Fruit fly (Drosophila melanogaster) whole organism, embryonic: ENCODE data around the gene Ror.
A peak's percentile ranks its signal among the peaks of the same experiment; 100 is the strongest.

Experiments used
- Asciz ChIP-seq: fragments of 200-800 bp; sonication (Bioruptor generic); optimal IDR thresholded peaks from 2 replicates; lab custom pipeline; 2017; ENCODE audit warnings: missing biosample characterization, mild to moderate bottlenecking, missing genetic modification characterization, missing genetic modification reagents
- BEAF-32 ChIP-seq: fragments of 200-800 bp; sonication (Bioruptor generic); optimal IDR thresholded peaks from 3 replicates; lab custom pipeline; 2017; ENCODE audit warnings: missing biosample characterization, missing genetic modification characterization, mild to moderate bottlenecking, moderate library complexity, missing genetic modification reagents
- Bdp1 ChIP-seq: fragments of 200-800 bp; sonication (Bioruptor generic); optimal IDR thresholded peaks from 3 replicates; lab custom pipeline; 2016; ENCODE audit warnings: missing biosample characterization, missing genetic modification characterization
- Blimp-1 ChIP-seq: fragments of 200-800 bp; sonication (Bioruptor generic); optimal IDR thresholded peaks from 3 replicates; lab custom pipeline; 2018; ENCODE audit warnings: missing biosample characterization, missing genetic modification characterization, mild to moderate bottlenecking, moderate library complexity, missing genetic modification reagents
- CG11504 ChIP-seq: fragments of 200-800 bp; sonication (Bioruptor generic); optimal IDR thresholded peaks from 3 replicates; lab custom pipeline; 2019; ENCODE audit warnings: missing biosample characterization, mild to moderate bottlenecking, missing genetic modification characterization, moderate library complexity
- CG12299 ChIP-seq: fragments of 200-800 bp; sonication (Bioruptor generic); optimal IDR thresholded peaks from 2 replicates; lab custom pipeline; 2018; ENCODE audit warnings: missing biosample characterization, mild to moderate bottlenecking, missing genetic modification characterization
- CG1233 ChIP-seq: fragments of 200-800 bp; sonication (Bioruptor generic); optimal IDR thresholded peaks from 4 replicates; lab custom pipeline; 2018; ENCODE audit warnings: missing biosample characterization, mild to moderate bottlenecking, missing genetic modification characterization
- CG13287 ChIP-seq: fragments of 200-800 bp; sonication (Bioruptor generic); IDR thresholded peaks from 2 replicates; pipeline ENCODE4 v1.3.6; 2022; ENCODE audit warnings: missing biosample characterization, missing genetic modification characterization; ENCODE audit not compliant: partially characterized antibody
- CG13424 ChIP-seq: fragments of 200-800 bp; sonication (Bioruptor generic); optimal IDR thresholded peaks from 2 replicates; lab custom pipeline; 2019; ENCODE audit warnings: missing biosample characterization, mild to moderate bottlenecking, missing genetic modification characterization, moderate library complexity
- CG1529 ChIP-seq: fragments of 200-800 bp; sonication (Bioruptor generic); optimal IDR thresholded peaks from 3 replicates; lab custom pipeline; 2018; ENCODE audit warnings: missing biosample characterization, missing genetic modification characterization
- CG17361 ChIP-seq: fragments of 200-800 bp; sonication (Bioruptor generic); IDR thresholded peaks from 3 replicates; pipeline ENCODE4 v1.3.6; 2022; ENCODE audit warnings: missing biosample characterization, missing genetic modification characterization
- CG17912 ChIP-seq: fragments of 200-800 bp; sonication (Bioruptor generic); optimal IDR thresholded peaks from 2 replicates; lab custom pipeline; 2018; ENCODE audit warnings: missing biosample characterization, mild to moderate bottlenecking, missing genetic modification characterization
- CG32772 ChIP-seq: fragments of 200-800 bp; sonication (Bioruptor generic); IDR thresholded peaks from 2 replicates; pipeline ENCODE4 v1.3.6; 2022; ENCODE audit warnings: missing biosample characterization, missing genetic modification characterization
- CG4617 ChIP-seq: fragments of 200-800 bp; sonication (Bioruptor generic); optimal IDR thresholded peaks from 3 replicates; lab custom pipeline; 2016; ENCODE audit warnings: missing biosample characterization, missing genetic modification characterization, borderline replicate concordance
- CG5953 ChIP-seq: fragments of 200-800 bp; sonication (Bioruptor generic); IDR thresholded peaks from 2 replicates; pipeline ENCODE4 v1.3.6; 2022; ENCODE audit warnings: missing biosample characterization, missing genetic modification characterization
- CG6689 ChIP-seq: fragments of 200-800 bp; sonication (Bioruptor generic); IDR thresholded peaks from 2 replicates; pipeline ENCODE4 v1.3.6; 2022; ENCODE audit warnings: missing biosample characterization, missing genetic modification characterization
- CG7987 ChIP-seq: fragments of 200-800 bp; sonication (Bioruptor generic); optimal IDR thresholded peaks from 2 replicates; lab custom pipeline; 2018; ENCODE audit warnings: missing biosample characterization, mild to moderate bottlenecking, missing genetic modification characterization, moderate library complexity
- CG8944 ChIP-seq: fragments of 200-800 bp; sonication (Bioruptor generic); optimal IDR thresholded peaks from 3 replicates; lab custom pipeline; 2016; ENCODE audit warnings: missing biosample characterization, missing genetic modification characterization
- CG9437 ChIP-seq: fragments of 200-800 bp; sonication (Bioruptor generic); optimal IDR thresholded peaks from 2 replicates; lab custom pipeline; 2018; ENCODE audit warnings: missing biosample characterization, mild to moderate bottlenecking, missing genetic modification characterization
- CG9609 ChIP-seq: fragments of 200-800 bp; sonication (Bioruptor generic); optimal IDR thresholded peaks from 3 replicates; lab custom pipeline; 2016; ENCODE audit warnings: missing biosample characterization, missing genetic modification characterization
- D ChIP-seq, 2 experiments: fragments of 200-800 bp in 1 of 2; fragments of >200 bp in 1 of 2; sonication (Bioruptor generic) in 1 of 2; optimal IDR thresholded peaks; 2 replicates in 1 of 2; 3 replicates in 1 of 2; lab custom pipeline; 2017; ENCODE audit warnings: mild to moderate bottlenecking in 1 of 2, missing biosample characterization in 1 of 2, missing genetic modification characterization in 1 of 2, missing genetic modification reagents in 1 of 2
- Dll ChIP-seq: fragments of 200-800 bp; sonication (Bioruptor generic); IDR thresholded peaks from 4 replicates; pipeline ENCODE4 v1.3.6; 2022; ENCODE audit warnings: missing biosample characterization, missing genetic modification characterization; ENCODE audit not compliant: partially characterized antibody
- Dp ChIP-seq: fragments of 200-800 bp; sonication (Bioruptor generic); optimal IDR thresholded peaks from 2 replicates; lab custom pipeline; 2018; ENCODE audit warnings: missing biosample characterization, mild to moderate bottlenecking, missing genetic modification characterization, moderate library complexity
- Ets65A ChIP-seq: fragments of 200-800 bp; sonication (Bioruptor generic); peaks from one replicate; lab custom pipeline; 2016; ENCODE audit warnings: missing biosample characterization, missing genetic modification characterization
- Lhr ChIP-seq: fragments of 200-800 bp; sonication (Bioruptor generic); optimal IDR thresholded peaks from 3 replicates; lab custom pipeline; 2017; ENCODE audit warnings: mild to moderate bottlenecking, missing biosample characterization, missing genetic modification reagents, missing genetic modification characterization
- Lpt ChIP-seq: fragments of >200 bp; optimal IDR thresholded peaks from 2 replicates; lab custom pipeline; 2018; ENCODE audit warnings: missing biosample characterization, missing genetic modification characterization
- Mad ChIP-seq: fragments of 200-800 bp; sonication (Bioruptor generic); optimal IDR thresholded peaks from 2 replicates; lab custom pipeline; 2016; ENCODE audit warnings: missing biosample characterization, missing genetic modification characterization
- Med ChIP-seq: fragments of 200-800 bp; sonication (Bioruptor generic); peaks from one replicate; lab custom pipeline; 2016; ENCODE audit warnings: missing biosample characterization, missing genetic modification characterization, mild to moderate bottlenecking, inconsistent platforms, moderate library complexity
- Opbp ChIP-seq: fragments of 200-800 bp; sonication (Bioruptor generic); IDR thresholded peaks from 3 replicates; pipeline ENCODE4 v1.3.6; 2022; ENCODE audit warnings: missing biosample characterization, missing genetic modification characterization; ENCODE audit not compliant: partially characterized antibody
- Optix ChIP-seq: fragments of 200-800 bp; sonication (Bioruptor generic); IDR thresholded peaks from 3 replicates; pipeline ENCODE4 v1.3.6; 2022; ENCODE audit warnings: missing biosample characterization, missing genetic modification characterization
- Six4 ChIP-seq: fragments of 200-800 bp; sonication (Bioruptor generic); optimal IDR thresholded peaks from 2 replicates; lab custom pipeline; 2016; ENCODE audit warnings: missing biosample characterization, missing genetic modification characterization
- Sry-δ ChIP-seq: fragments of 200-800 bp; sonication (Bioruptor generic); optimal IDR thresholded peaks from 2 replicates; lab custom pipeline; 2016; ENCODE audit warnings: missing biosample characterization, missing genetic modification characterization
- ash1 ChIP-seq: fragments of 200-800 bp; sonication (Bioruptor generic); optimal IDR thresholded peaks from 2 replicates; lab custom pipeline; 2018; ENCODE audit warnings: missing biosample characterization, mild to moderate bottlenecking, missing genetic modification characterization
- bsh ChIP-seq, 2 experiments: fragments of 200-800 bp; sonication (Bioruptor generic); optimal IDR thresholded peaks; 2 replicates each; lab custom pipeline; 2017 to 2018; ENCODE audit warnings: mild to moderate bottlenecking in 2 of 2, missing biosample characterization in 2 of 2, missing genetic modification characterization in 2 of 2, moderate library complexity in 1 of 2
- chif ChIP-seq, 2 experiments: fragments of 200-800 bp; sonication (Bioruptor generic); optimal IDR thresholded peaks; 3 replicates each; lab custom pipeline; 2016; ENCODE audit warnings: missing biosample characterization in 2 of 2, missing genetic modification characterization in 2 of 2
- chinmo ChIP-seq: fragments of 200-800 bp; sonication (Bioruptor generic); IDR thresholded peaks from 4 replicates; pipeline ENCODE4 v1.3.6; 2022; ENCODE audit warnings: missing biosample characterization, missing genetic modification characterization; ENCODE audit not compliant: partially characterized antibody
- ci ChIP-seq: fragments of 200-800 bp; sonication (Bioruptor generic); IDR thresholded peaks from 3 replicates; pipeline ENCODE4 v1.3.6; 2022; ENCODE audit warnings: missing biosample characterization, missing genetic modification characterization
- da ChIP-seq: fragments of 200-800 bp; sonication (Bioruptor generic); optimal IDR thresholded peaks from 2 replicates; lab custom pipeline; 2016; ENCODE audit warnings: missing biosample characterization, missing genetic modification characterization
- ftz-f1 ChIP-seq: fragments of 200-800 bp; sonication (Bioruptor generic); optimal IDR thresholded peaks from 2 replicates; lab custom pipeline; 2016; ENCODE audit warnings: missing biosample characterization, missing genetic modification characterization
- ind ChIP-seq: fragments of 200-800 bp; sonication (Bioruptor generic); optimal IDR thresholded peaks from 3 replicates; lab custom pipeline; 2016; ENCODE audit warnings: missing biosample characterization, missing genetic modification characterization
- jigr1 ChIP-seq: fragments of 200-800 bp; sonication (Bioruptor generic); IDR thresholded peaks from 3 replicates; pipeline ENCODE4 v1.3.6; 2022; ENCODE audit warnings: missing biosample characterization, missing genetic modification characterization
- jing ChIP-seq: fragments of 200-800 bp; sonication (Bioruptor generic); optimal IDR thresholded peaks from 2 replicates; lab custom pipeline; 2018; ENCODE audit warnings: missing biosample characterization, mild to moderate bottlenecking, missing genetic modification characterization
- knrl ChIP-seq: fragments of 200-800 bp; sonication (Bioruptor generic); IDR thresholded peaks from 3 replicates; pipeline ENCODE4 v1.3.6; 2022; ENCODE audit warnings: missing biosample characterization, missing genetic modification characterization; ENCODE audit not compliant: partially characterized antibody
- luna ChIP-seq: fragments of 200-800 bp; sonication (Bioruptor generic); optimal IDR thresholded peaks from 2 replicates; lab custom pipeline; 2016; ENCODE audit warnings: missing biosample characterization, missing genetic modification characterization
- mirr ChIP-seq: fragments of 200-800 bp; sonication (Bioruptor generic); optimal IDR thresholded peaks from 3 replicates; lab custom pipeline; 2018; ENCODE audit warnings: missing biosample characterization, mild to moderate bottlenecking, missing genetic modification characterization
- mld ChIP-seq: fragments of 200-800 bp; sonication (Bioruptor generic); IDR thresholded peaks from 3 replicates; pipeline ENCODE4 v1.3.6; 2022; ENCODE audit warnings: missing biosample characterization, missing genetic modification characterization; ENCODE audit not compliant: partially characterized antibody
- nau ChIP-seq: fragments of 200-800 bp; sonication (Bioruptor generic); optimal IDR thresholded peaks from 3 replicates; lab custom pipeline; 2017; ENCODE audit warnings: missing biosample characterization, mild to moderate bottlenecking, missing genetic modification characterization, missing genetic modification reagents
- prd ChIP-seq, 3 experiments: fragments of >200 bp in 2 of 3; fragments of 200-800 bp in 1 of 3; sonication (Bioruptor generic) in 1 of 3; optimal IDR thresholded peaks in 2 of 3; IDR thresholded peaks in 1 of 3; 2 replicates in 2 of 3; 3 replicates in 1 of 3; pipeline versions ENCODE4 v1.3.6 to Lab custom; 2017 to 2022; ENCODE audit warnings: missing biosample characterization in 1 of 3, missing genetic modification characterization in 1 of 3
- row ChIP-seq: fragments of 200-800 bp; sonication (Bioruptor generic); IDR thresholded peaks from 3 replicates; pipeline ENCODE4 v1.3.6; 2022; ENCODE audit warnings: missing biosample characterization, missing genetic modification characterization
- so ChIP-seq: fragments of 200-800 bp; sonication (Bioruptor generic); IDR thresholded peaks from 3 replicates; pipeline ENCODE4 v1.3.6; 2022; ENCODE audit warnings: missing biosample characterization, missing genetic modification characterization

The Ror gene

dm6 chr2L:10277362-10277761 lies 25.7 kb downstream of the Ror start (continued):
- no peak for TF ChIP-seq luna (GFP tag; lab: Kevin White, UChicago)
- TF ChIP-seq ci = no peak
- TF ChIP-seq Optix (GFP tag; lab: Robert Waterston, UW) = no peak
- TF ChIP-seq bsh (GFP tag; optimal IDR thresholded peaks at IDR 0.05; lab: Kevin White, UChicago) = no peak
- TF ChIP-seq jigr1 (GFP tag; lab: Robert Waterston, UW) = no peak
- peak; percentile 84 for TF ChIP-seq row (GFP tag; lab: Robert Waterston, UW)
- no peak for TF ChIP-seq Ets65A (GFP tag; lab: Kevin White, UChicago)
- TF ChIP-seq CG5953 (GFP tag; lab: Robert Waterston, UW) = no peak
- TF ChIP-seq Mad (GFP tag; lab: Kevin White, UChicago) = no peak
- TF ChIP-seq CG1529 (GFP tag; lab: Kevin White, UChicago) = no peak
- no peak for TF ChIP-seq CG11504
- peak; percentile 46 for TF ChIP-seq Med
- TF ChIP-seq prd (optimal IDR thresholded peaks at IDR 0.05; lab: Kevin White, UChicago) = no peak
- TF ChIP-seq prd (GFP tag; IDR thresholded peaks at IDR 0.05; lab: Robert Waterston, UW) = no peak
- no peak for TF ChIP-seq CG7987 (GFP tag; lab: Kevin White, UChicago)
- TF ChIP-seq Dp (GFP tag; lab: Kevin White, UChicago) = peak; percentile 27
- TF ChIP-seq chif (GFP tag; optimal IDR thresholded peaks at IDR 0.05; lab: Kevin White, UChicago) = no peak
- peak; percentile 87 for TF ChIP-seq Sry-δ (GFP tag; lab: Kevin White, UChicago)
- no peak for TF ChIP-seq ind (GFP tag; lab: Kevin White, UChicago)
- no peak for TF ChIP-seq D (optimal IDR thresholded peaks at IDR 0.05; lab: Kevin White, UChicago)
- TF ChIP-seq D (GFP tag; optimal IDR thresholded peaks at IDR 0.05; lab: Kevin White, UChicago) = no peak
- TF ChIP-seq knrl (GFP tag; lab: Robert Waterston, UW) = peak; percentile 92
- peak; percentile 81 for TF ChIP-seq Dll (GFP tag; lab: Robert Waterston, UW)
- TF ChIP-seq CG13424 (tag; lab: Kevin White, UChicago) = peak; percentile 7
- TF ChIP-seq Lhr = no peak
- TF ChIP-seq CG9437 = no peak
- TF ChIP-seq ash1 = no peak
- no peak for TF ChIP-seq Six4 (GFP tag; lab: Kevin White, UChicago)
- no peak for TF ChIP-seq so (GFP tag; lab: Robert Waterston, UW)
- TF ChIP-seq CG17912 (GFP tag; lab: Kevin White, UChicago) = no peak
- no peak for TF ChIP-seq CG32772 (GFP tag; lab: Robert Waterston, UW)
- no peak for TF ChIP-seq mirr (GFP tag; lab: Kevin White, UChicago)
- peak; percentile 43 for TF ChIP-seq CG4617 (GFP tag; lab: Kevin White, UChicago)
- TF ChIP-seq da (GFP tag; lab: Kevin White, UChicago) = no peak
- TF ChIP-seq CG8944 (GFP tag; lab: Kevin White, UChicago) = no peak
- TF ChIP-seq CG6689 (GFP tag; lab: Robert Waterston, UW) = no peak
- TF ChIP-seq Bdp1 (GFP tag; lab: Kevin White, UChicago) = no peak
- TF ChIP-seq Lpt = no peak
- TF ChIP-seq ftz-f1 = no peak
- TF ChIP-seq CG9609 (GFP tag; lab: Kevin White, UChicago) = no peak
- no peak for TF ChIP-seq Asciz (GFP tag; lab: Kevin White, UChicago)
- TF ChIP-seq BEAF-32 (GFP tag; lab: Kevin White, UChicago) = peak; percentile 89
- TF ChIP-seq chinmo (GFP tag; lab: Robert Waterston, UW) = peak; percentile 81; the same call in 1 of the 4 replicates
- peak; percentile 90 for TF ChIP-seq mld (GFP tag; lab: Robert Waterston, UW)
- TF ChIP-seq CG17361 (GFP tag; lab: Robert Waterston, UW) = no peak
- TF ChIP-seq nau = no peak
- TF ChIP-seq CG13287 (GFP tag; lab: Robert Waterston, UW) = peak; percentile 85
- TF ChIP-seq Opbp = peak; percentile 96
- TF ChIP-seq Blimp-1 = no peak
- no peak for TF ChIP-seq CG1233 (GFP tag; lab: Kevin White, UChicago)
- peak; percentile 38 for TF ChIP-seq CG12299 (tag; lab: Kevin White, UChicago)
- TF ChIP-seq jing (GFP tag; lab: Kevin White, UChicago) = no peak
